Worm (Caenorhabditis elegans) whole organism, L1 larva: ENCODE results near the gene nspc-9.

Experiments
- lin-13 ChIP-seq: fragments of 150-350 bp; optimal IDR thresholded peaks from 2 replicates; lab custom pipeline; 2014; ENCODE audit warnings: missing biosample characterization, missing genetic modification reagents, missing genetic modification characterization
- lsy-2 ChIP-seq, 2 experiments: fragments of 150-350 bp; optimal IDR thresholded peaks; 2 replicates each; lab custom pipeline; 2014; ENCODE audit warnings: missing biosample characterization in 2 of 2, missing genetic modification characterization in 2 of 2
- nhr-76 ChIP-seq: sonication (generic microtip); optimal IDR thresholded peaks from 2 replicates; lab custom pipeline; 2017; ENCODE audit warnings: missing biosample characterization, missing genetic modification characterization
- pag-3 ChIP-seq: sonication (generic microtip); optimal IDR thresholded peaks from 2 replicates; lab custom pipeline; 2017; ENCODE audit warnings: missing genetic modification characterization, mild to moderate bottlenecking, missing compliant biosample characterization, antibody characterized with exemption, borderline replicate concordance; ENCODE audit not compliant: insufficient read depth
- pqm-1 ChIP-seq: sonication (generic microtip); optimal IDR thresholded peaks from 3 replicates; lab custom pipeline; 2017; ENCODE audit warnings: missing biosample characterization, missing genetic modification characterization
- snpc-4 ChIP-seq: fragments of 150-350 bp; optimal IDR thresholded peaks from 2 replicates; lab custom pipeline; 2014; ENCODE audit warnings: missing biosample characterization, missing genetic modification characterization

DNA sequence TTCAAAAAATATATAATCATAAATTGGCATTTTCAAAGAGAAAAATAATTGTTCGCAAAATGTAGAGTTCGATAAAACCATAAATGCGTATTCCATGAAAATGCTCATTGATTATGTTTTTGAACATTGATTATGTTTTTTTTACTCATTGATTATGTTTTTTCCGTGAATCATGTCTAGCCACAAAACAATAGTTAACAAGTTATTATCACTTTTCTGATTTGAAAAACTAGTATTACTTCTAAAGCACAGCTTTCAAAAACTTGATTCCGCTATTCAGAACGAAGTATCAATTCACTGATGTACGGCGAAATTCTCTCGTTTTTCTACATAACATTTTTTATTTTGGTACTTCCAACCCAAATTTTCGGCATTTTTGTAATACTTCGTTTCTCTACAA lies 7.4 kb downstream of the nspc-9 start, which contains the start of gene srd-48:
- TF ChIP-seq snpc-4 (no peak), nhr-76 (tag; lab: Kevin White, UChicago) (no peak), lin-13 (GFP tag; lab: Kevin White, UChicago) (no peak), lsy-2 (tag; optimal IDR thresholded peaks at IDR 0.05; lab: Kevin White, UChicago) (no peak), pqm-1 (no peak), pag-3 (no peak)
